Fruit fly (Drosophila melanogaster) whole organism, adult: ENCODE results near the gene MAPk-Ak2.

Experiments used
- CG11617 ChIP-seq: fragments of 200-800 bp; sonication (Bioruptor generic); optimal IDR thresholded peaks from 2 replicates; lab custom pipeline; 2017; ENCODE audit warnings: mild to moderate bottlenecking, missing biosample characterization, missing genetic modification reagents, missing genetic modification characterization
- Mnt ChIP-seq: fragments of 200-800 bp; sonication (Bioruptor generic); optimal IDR thresholded peaks from 2 replicates; lab custom pipeline; 2016; ENCODE audit warnings: missing biosample characterization, mild to moderate bottlenecking, missing genetic modification characterization

- TF ChIP-seq Mnt (GFP tag; lab: Kevin White, UChicago) (no peak), CG11617 (GFP tag; lab: Kevin White, UChicago) (no peak)
These were observed 8.4 kb upstream of the MAPk-Ak2 start for dm6 chrX:5772409-5772808.
